Fruit fly (Drosophila melanogaster): ENCODE measurements around the gene CG8478.

The CG8478 gene

dm6 chr3R:9762955-9763931 lies at the start of gene CG8478, which contains the start of gene Snap24:
Gene CG8478 (plus strand): TSS chr3R:9763650.
Gene Snap24 (minus strand): TSS chr3R:9763150.
- TF ChIP-seq CG17801 (GFP tag; optimal IDR thresholded peaks at IDR 0.05; ENCODE audit: partially characterized antibody) = no peak

DNA sequence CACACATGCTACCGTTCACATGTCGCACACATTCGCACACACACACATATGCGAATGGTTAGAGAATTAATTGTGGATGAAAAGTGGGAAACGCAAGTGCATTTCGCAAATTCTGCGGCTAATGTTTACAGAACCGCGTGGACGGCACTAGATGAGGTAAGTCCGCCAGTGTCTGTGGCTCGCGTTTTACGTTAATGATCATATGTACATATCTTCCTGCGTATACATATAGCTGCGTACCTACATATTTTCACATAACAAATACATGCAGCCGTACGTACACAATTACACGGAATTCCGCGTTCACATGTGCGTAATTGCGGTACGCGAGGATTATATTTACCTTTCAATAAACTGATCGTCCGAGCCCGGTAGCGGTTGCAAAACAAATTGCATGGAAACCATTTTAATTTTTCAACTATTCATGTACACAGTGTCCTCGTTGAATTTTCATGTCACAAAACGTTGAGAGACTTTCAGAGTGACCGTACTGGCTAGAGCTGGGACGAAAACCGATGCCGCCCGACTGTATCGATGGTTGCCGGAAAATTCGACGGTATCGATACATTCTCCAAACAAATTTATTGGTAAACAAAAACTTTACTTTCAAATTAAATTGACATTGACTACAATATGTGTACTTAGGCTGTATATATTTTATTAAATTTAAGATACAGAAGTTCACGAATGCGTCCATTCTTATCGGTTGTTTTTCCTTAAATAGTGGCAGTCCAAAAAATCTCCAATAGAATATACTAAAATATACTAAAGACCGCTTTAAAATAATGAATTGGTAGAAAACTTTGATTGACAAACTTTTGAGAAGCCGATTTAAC lies 38.1 kb upstream of the CG8478 start, which contains the start of gene hyd:
TSS of gene hyd (minus strand) at position 495 of the 836 bp plus-strand sequence.
- TF ChIP-seq CG17801 (GFP tag; optimal IDR thresholded peaks at IDR 0.05; ENCODE audit: partially characterized antibody) = no peak

dm6 chr3R:9730784-9731183 lies 32.7 kb upstream of the CG8478 start, which contains the start of gene FoxP:
Gene FoxP (minus strand): TSS chr3R:9730872.
- no peak for TF ChIP-seq CG17801 (GFP tag; optimal IDR thresholded peaks at IDR 0.05; ENCODE audit: partially characterized antibody)

DNA sequence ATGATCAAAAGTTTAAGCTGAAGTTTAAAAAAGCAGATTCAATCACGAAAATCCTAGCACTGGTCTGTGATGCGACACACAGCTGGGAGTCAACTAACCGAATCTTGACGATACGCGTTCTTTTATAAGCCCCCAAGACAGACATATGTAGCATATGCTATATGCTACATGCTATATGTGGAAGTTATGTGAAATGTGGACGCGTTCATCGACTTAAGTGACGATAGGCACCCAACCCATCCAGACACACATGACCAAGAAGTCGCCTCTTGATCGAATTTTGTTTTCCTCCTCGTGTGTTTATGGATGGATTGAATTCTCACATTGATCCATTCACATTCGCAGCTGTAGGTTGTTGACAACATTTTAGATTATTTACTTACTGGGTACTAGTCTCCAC lies 30.3 kb upstream of the CG8478 start, which contains the start of gene alphaTub85E:
TSS of gene alphaTub85E (minus strand) at position 101 of the 400 bp plus-strand sequence.
- TF ChIP-seq CG17801 (GFP tag; optimal IDR thresholded peaks at IDR 0.05; ENCODE audit: partially characterized antibody) = no peak

- no peak for TF ChIP-seq CG17801 (GFP tag; optimal IDR thresholded peaks at IDR 0.05; ENCODE audit: partially characterized antibody)
Measured at dm6 chr3R:9735151-9735550, 28.3 kb upstream of the CG8478 start.

dm6 chr3R:9739793-9740192 lies 23.7 kb upstream of the CG8478 start, which contains the start of gene side-VII:
Gene side-VII (minus strand): TSS chr3R:9739979.
- no peak for TF ChIP-seq CG17801 (GFP tag; optimal IDR thresholded peaks at IDR 0.05; ENCODE audit: partially characterized antibody)

dm6 chr3R:9740713-9741112 lies 22.7 kb upstream of the CG8478 start, which contains the start of gene Pnn:
Gene Pnn (plus strand): TSS chr3R:9740899.
- peak; percentile 20 for TF ChIP-seq CG17801 (GFP tag; optimal IDR thresholded peaks at IDR 0.05; ENCODE audit: partially characterized antibody)

- no peak for TF ChIP-seq CG17801 (GFP tag; optimal IDR thresholded peaks at IDR 0.05; ENCODE audit: partially characterized antibody)
Measured at dm6 chr3R:9743217-9743616, 20.2 kb upstream of the CG8478 start, which contains the start of gene CG31415. Gene CG31415 (plus strand): TSS chr3R:9743517.

- no peak for TF ChIP-seq CG17801 (GFP tag; optimal IDR thresholded peaks at IDR 0.05; ENCODE audit: partially characterized antibody)
Measured at dm6 chr3R:9743995-9744394, 19.5 kb upstream of the CG8478 start.

dm6 chr3R:9745442-9745841 lies 18.0 kb upstream of the CG8478 start:
- no peak for TF ChIP-seq CG17801 (GFP tag; optimal IDR thresholded peaks at IDR 0.05; ENCODE audit: partially characterized antibody)

DNA sequence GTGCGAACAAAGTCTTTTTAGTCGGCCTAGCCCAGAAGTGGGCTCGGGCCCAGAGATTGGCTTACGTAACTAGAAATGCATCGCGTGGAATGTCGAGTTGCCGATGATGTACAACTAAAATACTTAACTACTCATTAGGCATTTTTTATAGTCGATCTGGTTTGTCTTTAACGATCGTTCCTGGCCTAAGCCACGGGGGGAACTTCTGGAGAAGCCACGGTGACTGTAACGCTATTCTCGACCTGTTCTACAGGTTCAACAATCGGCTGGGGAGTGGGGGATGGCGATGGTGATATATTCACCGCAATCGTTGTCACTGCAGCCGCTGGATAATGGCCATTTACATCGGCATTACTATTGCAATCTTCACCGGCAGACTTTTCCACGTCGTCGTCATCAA lies 17.2 kb upstream of the CG8478 start, which contains the start of gene CG34409:
TSS of gene CG34409 (minus strand) at position 101 of the 400 bp plus-strand sequence.
- no peak for TF ChIP-seq CG17801 (GFP tag; optimal IDR thresholded peaks at IDR 0.05; ENCODE audit: partially characterized antibody)

dm6 chr3R:9747272-9747874 lies 16.1 kb upstream of the CG8478 start, which contains the start of gene CG12948:
Gene CG12948 (minus strand): TSS chr3R:9747744.
- peak; percentile 80 for TF ChIP-seq CG17801 (GFP tag; optimal IDR thresholded peaks at IDR 0.05; ENCODE audit: partially characterized antibody)

DNA sequence ATGACTTTTGCATAAGTTTGCCTTT lies 15.8 kb upstream of the CG8478 start, which contains the start of gene PpD3:
TSS of gene PpD3 (plus strand) at position 1 of the 25 bp plus-strand sequence.
- TF ChIP-seq CG17801 (GFP tag; optimal IDR thresholded peaks at IDR 0.05; ENCODE audit: partially characterized antibody) = no peak

DNA sequence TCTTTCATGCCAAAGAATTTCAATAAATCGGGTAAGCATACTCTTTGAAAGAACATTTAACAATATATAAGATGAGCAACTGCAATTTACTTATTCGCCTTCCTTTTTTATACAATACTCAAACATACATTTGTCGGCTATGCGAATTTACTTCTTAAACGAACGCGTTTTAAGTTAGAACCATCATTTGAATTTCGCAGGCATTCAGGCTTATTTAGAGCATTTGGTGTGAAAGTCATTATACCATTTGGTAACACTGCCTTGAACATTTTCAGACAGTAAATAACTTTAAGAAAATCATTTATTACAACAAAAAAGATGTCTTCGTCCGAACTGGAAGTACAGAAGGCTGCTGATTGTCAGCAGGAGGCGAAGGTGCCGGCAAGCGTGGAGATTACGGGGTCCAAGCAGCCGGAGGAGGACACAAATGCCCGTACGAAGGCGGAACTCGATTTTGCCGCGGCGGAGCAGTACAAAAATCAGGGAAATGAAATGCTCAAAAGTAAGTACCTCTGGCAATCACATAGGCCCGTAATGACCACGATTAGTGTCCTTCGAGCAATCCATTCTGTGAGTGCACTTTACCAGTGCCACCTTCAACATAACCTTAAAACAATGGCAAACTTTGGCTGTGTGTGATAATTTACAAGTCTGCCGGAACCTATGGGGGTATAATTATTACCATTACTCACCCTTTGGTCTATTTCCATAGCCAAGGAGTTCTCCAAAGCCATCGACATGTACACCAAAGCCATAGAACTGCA lies 15.4 kb upstream of the CG8478 start:
- no peak for TF ChIP-seq CG17801 (GFP tag; optimal IDR thresholded peaks at IDR 0.05; ENCODE audit: partially characterized antibody)

Data from ovary, adult (tissue).